Worm (Caenorhabditis elegans) whole organism, L1 larva: Measurements from ENCODE around the gene R10E4.9.

Source experiments
- C16A3.4 ChIP-seq: fragments of 150-350 bp; optimal IDR thresholded peaks from 2 replicates; lab custom pipeline; 2014; ENCODE audit warnings: missing biosample characterization, missing genetic modification characterization
- F16B12.6 ChIP-seq: fragments of 150-350 bp; optimal IDR thresholded peaks from 2 replicates; lab custom pipeline; 2014; ENCODE audit warnings: missing biosample characterization, missing genetic modification characterization
- aha-1 ChIP-seq: fragments of 150-350 bp; optimal IDR thresholded peaks from 2 replicates; lab custom pipeline; 2014; ENCODE audit warnings: missing biosample characterization, missing genetic modification characterization
- blmp-1 ChIP-seq: fragments of 150-350 bp; optimal IDR thresholded peaks from 2 replicates; lab custom pipeline; 2014; ENCODE audit warnings: missing biosample characterization, missing genetic modification characterization
- ceh-82 ChIP-seq, 3 experiments: fragments of 150-350 bp in 1 of 3; sonication (generic microtip) in 2 of 3; optimal IDR thresholded peaks; 2 replicates each; lab custom pipeline; 2014 to 2017; ENCODE audit warnings: missing biosample characterization in 3 of 3, missing genetic modification characterization in 3 of 3
- ceh-90 ChIP-seq: sonication (generic microtip); optimal IDR thresholded peaks from 2 replicates; lab custom pipeline; 2016; ENCODE audit warnings: missing genetic modification characterization, missing compliant biosample characterization
- ces-1 ChIP-seq: fragments of 150-350 bp; optimal IDR thresholded peaks from 2 replicates; lab custom pipeline; 2014; ENCODE audit warnings: missing biosample characterization, missing genetic modification reagents, missing genetic modification characterization
- dpl-1 ChIP-seq, 3 experiments: fragments of 150-350 bp in 2 of 3; sonication (generic microtip) in 1 of 3; optimal IDR thresholded peaks; 2 replicates each; lab custom pipeline; 2014 to 2017; ENCODE audit warnings: missing biosample characterization in 3 of 3, missing genetic modification characterization in 3 of 3, missing genetic modification reagents in 3 of 3
- dsc-1 ChIP-seq: sonication (generic microtip); optimal IDR thresholded peaks from 2 replicates; lab custom pipeline; 2016; ENCODE audit warnings: mild to moderate bottlenecking, missing genetic modification characterization, missing compliant biosample characterization
- efl-1 ChIP-seq, 4 experiments: fragments of 150-350 bp; optimal IDR thresholded peaks in 3 of 4; peaks in 1 of 4; 1 replicate in 1 of 4; 2 replicates in 3 of 4; lab custom pipeline; 2014; ENCODE audit warnings: missing biosample characterization in 2 of 4, missing genetic modification characterization in 2 of 4, missing genetic modification reagents in 2 of 4
- elt-3 ChIP-seq, 6 experiments: fragments of 150-350 bp in 1 of 6; sonication (generic microtip); optimal IDR thresholded peaks; 2 replicates each; lab custom pipeline; 2017 to 2018; ENCODE audit warnings: missing biosample characterization in 6 of 6, missing genetic modification characterization in 6 of 6, inconsistent platforms in 1 of 6
- ets-5 ChIP-seq: fragments of 200-800 bp; sonication (Bioruptor generic); IDR thresholded peaks from 2 replicates; pipeline ENCODE4 v1.3.6; 2022; ENCODE audit warnings: missing genetic modification characterization, missing compliant biosample characterization
- fkh-8 ChIP-seq: sonication (generic microtip); optimal IDR thresholded peaks from 2 replicates; lab custom pipeline; 2016; ENCODE audit warnings: mild to moderate bottlenecking, missing genetic modification characterization, missing compliant biosample characterization
- irx-1 ChIP-seq: sonication (generic microtip); optimal IDR thresholded peaks from 2 replicates; lab custom pipeline; 2016; ENCODE audit warnings: missing genetic modification characterization, missing compliant biosample characterization
- isw-1 ChIP-seq: fragments of 200-800 bp; sonication (Bioruptor generic); IDR thresholded peaks from 2 replicates; pipeline ENCODE4 v1.3.6; 2022; ENCODE audit warnings: missing genetic modification characterization, missing compliant biosample characterization
- jun-1 ChIP-seq: fragments of 150-350 bp; optimal IDR thresholded peaks from 2 replicates; lab custom pipeline; 2014; ENCODE audit warnings: missing biosample characterization, missing genetic modification reagents, missing genetic modification characterization
- lin-14 ChIP-seq: fragments of 200-800 bp; sonication (Bioruptor generic); optimal IDR thresholded peaks from 2 replicates; lab custom pipeline; 2018; ENCODE audit warnings: mild to moderate bottlenecking, missing genetic modification characterization, moderate library complexity, missing compliant biosample characterization
- lin-15B ChIP-seq: fragments of 150-350 bp; sonication (generic microtip); optimal IDR thresholded peaks from 3 replicates; lab custom pipeline; 2014; ENCODE audit warnings: missing biosample characterization, missing genetic modification characterization
- lin-35 ChIP-seq, 2 experiments: fragments of 150-350 bp; optimal IDR thresholded peaks; 2 replicates each; lab custom pipeline; 2014; ENCODE audit warnings: missing biosample characterization in 2 of 2, missing genetic modification characterization in 2 of 2, missing genetic modification reagents in 2 of 2
- lsy-2 ChIP-seq, 2 experiments: fragments of 150-350 bp; optimal IDR thresholded peaks; 2 replicates each; lab custom pipeline; 2014; ENCODE audit warnings: missing biosample characterization in 2 of 2, missing genetic modification characterization in 2 of 2
- mdl-1 ChIP-seq, 2 experiments: fragments of 150-350 bp; optimal IDR thresholded peaks; 2 replicates each; lab custom pipeline; 2014 to 2017; ENCODE audit warnings: missing biosample characterization in 2 of 2, missing genetic modification characterization in 2 of 2, inconsistent platforms in 1 of 2
- mef-2 ChIP-seq: fragments of 150-350 bp; optimal IDR thresholded peaks from 2 replicates; lab custom pipeline; 2014; ENCODE audit warnings: missing biosample characterization, missing genetic modification characterization
- mep-1 ChIP-seq: fragments of 150-350 bp; optimal IDR thresholded peaks from 2 replicates; lab custom pipeline; 2014; ENCODE audit warnings: missing biosample characterization, missing genetic modification characterization
- nhr-19 ChIP-seq: fragments of 200-800 bp; sonication (Bioruptor generic); conservative IDR thresholded peaks from 2 replicates; pipeline ENCODE4 v1.3.6; 2022; ENCODE audit warnings: missing genetic modification characterization, missing compliant biosample characterization
- nhr-20 ChIP-seq: sonication (generic microtip); optimal IDR thresholded peaks from 2 replicates; lab custom pipeline; 2016; ENCODE audit warnings: mild to moderate bottlenecking, missing genetic modification characterization, missing compliant biosample characterization
- nhr-237 ChIP-seq: fragments of 150-350 bp; optimal IDR thresholded peaks from 2 replicates; lab custom pipeline; 2014; ENCODE audit warnings: missing biosample characterization, missing genetic modification characterization
- nhr-28 ChIP-seq: fragments of 150-350 bp; optimal IDR thresholded peaks from 2 replicates; lab custom pipeline; 2014; ENCODE audit warnings: missing biosample characterization, missing genetic modification characterization
- nhr-47 ChIP-seq: sonication (generic microtip); optimal IDR thresholded peaks from 2 replicates; lab custom pipeline; 2016; ENCODE audit warnings: mild to moderate bottlenecking, missing genetic modification characterization, moderate library complexity, missing compliant biosample characterization
- nhr-71 ChIP-seq: sonication (generic microtip); optimal IDR thresholded peaks from 2 replicates; lab custom pipeline; 2016; ENCODE audit warnings: mild to moderate bottlenecking, missing genetic modification characterization, moderate library complexity, missing compliant biosample characterization
- nhr-84 ChIP-seq: sonication (generic microtip); optimal IDR thresholded peaks from 2 replicates; lab custom pipeline; 2017; ENCODE audit warnings: missing biosample characterization, missing genetic modification characterization
- nhr-85 ChIP-seq: sonication (generic microtip); peaks from one replicate; lab custom pipeline; 2016; ENCODE audit warnings: missing genetic modification characterization, inconsistent platforms, missing compliant biosample characterization
- nhr-90 ChIP-seq: sonication (generic microtip); optimal IDR thresholded peaks from 2 replicates; lab custom pipeline; 2016; ENCODE audit warnings: mild to moderate bottlenecking, missing genetic modification characterization, missing compliant biosample characterization; ENCODE audit not compliant: poor library complexity
- pag-3 ChIP-seq: sonication (generic microtip); optimal IDR thresholded peaks from 2 replicates; lab custom pipeline; 2017; ENCODE audit warnings: missing genetic modification characterization, mild to moderate bottlenecking, missing compliant biosample characterization, antibody characterized with exemption, borderline replicate concordance; ENCODE audit not compliant: insufficient read depth
- pqm-1 ChIP-seq: sonication (generic microtip); optimal IDR thresholded peaks from 3 replicates; lab custom pipeline; 2017; ENCODE audit warnings: missing biosample characterization, missing genetic modification characterization
- rnt-1 ChIP-seq: sonication (generic microtip); optimal IDR thresholded peaks from 2 replicates; lab custom pipeline; 2016; ENCODE audit warnings: mild to moderate bottlenecking, missing genetic modification characterization, moderate library complexity, missing compliant biosample characterization
- skn-1 ChIP-seq: fragments of 150-350 bp; optimal IDR thresholded peaks from 2 replicates; lab custom pipeline; 2014; ENCODE audit warnings: missing biosample characterization, missing genetic modification characterization
- snpc-4 ChIP-seq: fragments of 150-350 bp; optimal IDR thresholded peaks from 2 replicates; lab custom pipeline; 2014; ENCODE audit warnings: missing biosample characterization, missing genetic modification characterization
- snu-23 ChIP-seq: sonication (generic microtip); optimal IDR thresholded peaks from 2 replicates; lab custom pipeline; 2016; ENCODE audit warnings: missing genetic modification characterization, missing compliant biosample characterization
- swsn-7 ChIP-seq: sonication (generic microtip); optimal IDR thresholded peaks from 2 replicates; lab custom pipeline; 2016; ENCODE audit warnings: missing genetic modification characterization, missing compliant biosample characterization
- tbx-2 ChIP-seq: sonication (generic microtip); optimal IDR thresholded peaks from 2 replicates; lab custom pipeline; 2016; ENCODE audit warnings: missing genetic modification characterization, missing compliant biosample characterization
- unc-86 ChIP-seq: sonication (generic microtip); optimal IDR thresholded peaks from 2 replicates; lab custom pipeline; 2016; ENCODE audit warnings: missing genetic modification characterization, missing compliant biosample characterization
- xbp-1 ChIP-seq: sonication (generic microtip); optimal IDR thresholded peaks from 2 replicates; lab custom pipeline; 2016; ENCODE audit warnings: missing genetic modification characterization, missing compliant biosample characterization
- ztf-11 ChIP-seq, 2 experiments: sonication (generic microtip); optimal IDR thresholded peaks; 2 replicates each; lab custom pipeline; 2016 to 2017; ENCODE audit warnings: missing genetic modification characterization in 2 of 2, missing biosample characterization in 1 of 2, missing compliant biosample characterization in 1 of 2

Gene R10E4.9

ce11 chrIII:4335614-4336013 is 33.4 kb upstream of the R10E4.9 start:
- no peak for TF ChIP-seq nhr-28
- TF ChIP-seq dpl-1 (GFP tag; optimal IDR thresholded peaks at IDR 0.05; lab: Kevin White, UChicago), result peak in 1 of 3 experiments; percentile 8
- TF ChIP-seq lin-14, result peak; percentile 86
- peak in 1 of 2 experiments; percentile 25 for TF ChIP-seq ztf-11 (tag; optimal IDR thresholded peaks at IDR 0.05; lab: Kevin White, UChicago)
- TF ChIP-seq efl-1 (optimal IDR thresholded peaks at IDR 0.05; lab: Kevin White, UChicago), result peak in 1 of 2 experiments; percentile 48
- peak; percentile 19 to 24 for TF ChIP-seq efl-1 (GFP tag; optimal IDR thresholded peaks at IDR 0.05 in 1 of 2; lab: Kevin White, UChicago)
- peak; percentile 39; the same call in 1 of the 2 replicates for TF ChIP-seq isw-1 (GFP tag; lab: Robert Waterston, UW)
- peak; percentile 9 for TF ChIP-seq xbp-1 (tag; lab: Kevin White, UChicago)
- no peak for TF ChIP-seq F16B12.6 (tag; lab: Kevin White, UChicago)
- TF ChIP-seq lin-35 (GFP tag; optimal IDR thresholded peaks at IDR 0.05; lab: Kevin White, UChicago), result peak in 1 of 2 experiments; percentile 37
- no peak for TF ChIP-seq nhr-237
- no peak for TF ChIP-seq lin-15B (tag; lab: Kevin White, UChicago)
- TF ChIP-seq lsy-2 (tag; optimal IDR thresholded peaks at IDR 0.05; lab: Kevin White, UChicago), result peak in 1 of 2 experiments; percentile 46
- TF ChIP-seq blmp-1 (tag; lab: Kevin White, UChicago), result peak; percentile 7
- no peak for TF ChIP-seq nhr-19 (GFP tag; lab: Robert Waterston, UW)
- TF ChIP-seq nhr-47 (tag; lab: Kevin White, UChicago), result peak; percentile 40
- no peak for TF ChIP-seq nhr-84
- TF ChIP-seq swsn-7 (tag; lab: Kevin White, UChicago), result peak; percentile 31
- no peak for TF ChIP-seq mep-1
- TF ChIP-seq unc-86 (tag; lab: Kevin White, UChicago), result peak; percentile 40
- TF ChIP-seq nhr-71 (tag; lab: Kevin White, UChicago), result peak; percentile 34
- TF ChIP-seq aha-1 (tag; lab: Kevin White, UChicago), result no peak
- TF ChIP-seq ets-5, result no peak
- TF ChIP-seq nhr-90 (tag; lab: Kevin White, UChicago), result no peak
- no peak for TF ChIP-seq pag-3 (tag; lab: Kevin White, UChicago)
- TF ChIP-seq fkh-8 (tag; lab: Kevin White, UChicago), result peak; percentile 66
- TF ChIP-seq jun-1 (tag; lab: Kevin White, UChicago), result peak; percentile 41
- TF ChIP-seq snu-23 (GFP tag; lab: Kevin White, UChicago), result peak; percentile 25
- peak in 2 of 3 experiments; percentile 36 to 41 for TF ChIP-seq ceh-82 (tag; optimal IDR thresholded peaks at IDR 0.05; lab: Kevin White, UChicago)
- TF ChIP-seq, all 84 proteins: peak for 17

DNA sequence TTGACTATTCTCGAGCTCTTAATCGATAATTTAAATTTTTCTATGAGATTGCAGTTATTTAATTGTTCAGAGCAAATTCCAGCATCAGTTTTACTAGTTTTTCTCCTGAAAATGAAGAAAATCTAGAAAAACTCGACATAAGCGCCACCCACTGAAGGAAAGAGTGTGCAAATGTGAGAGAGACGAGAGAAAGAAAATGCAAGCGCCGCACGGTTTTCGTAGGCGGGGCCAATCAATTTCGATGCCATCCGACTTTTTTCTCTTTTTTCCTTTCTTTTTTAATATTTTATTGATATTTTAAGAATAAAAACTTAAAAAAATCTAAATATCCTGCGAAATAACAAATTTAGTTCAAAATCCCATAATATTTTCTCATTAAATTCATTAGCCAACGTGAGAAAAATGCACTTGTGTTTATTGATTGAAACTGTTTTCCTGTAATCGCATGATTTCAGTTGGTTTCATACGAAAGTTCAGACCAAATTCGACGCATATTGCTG is 30.4 kb upstream of the R10E4.9 start, which contains the start of gene cdk-12:
Gene cdk-12 (plus strand): TSS at position 450 of the 500 bp plus-strand sequence.
- TF ChIP-seq nhr-85 (tag; lab: Kevin White, UChicago) (peak; percentile 9), fkh-8 (tag; lab: Kevin White, UChicago) (no peak), lin-14 (peak; percentile 57), ces-1 (GFP tag; lab: Kevin White, UChicago) (no peak), mef-2 (tag; lab: Kevin White, UChicago) (no peak), snpc-4 (tag; lab: Kevin White, UChicago) (peak; percentile 20), nhr-28 (no peak), nhr-90 (tag; lab: Kevin White, UChicago) (peak; percentile 35), aha-1 (tag; lab: Kevin White, UChicago) (no peak), swsn-7 (tag; lab: Kevin White, UChicago) (peak; percentile 52), ceh-82 (tag; optimal IDR thresholded peaks at IDR 0.05; lab: Kevin White, UChicago) (peak in 1 of 3 experiments; percentile 56), ceh-90 (tag; lab: Kevin White, UChicago) (no peak), lsy-2 (tag; optimal IDR thresholded peaks at IDR 0.05; lab: Kevin White, UChicago) (peak; percentile 62 to 72), elt-3 (tag; optimal IDR thresholded peaks at IDR 0.05; lab: Kevin White, UChicago) (peak in 1 of 6 experiments; percentile 73), nhr-47 (tag; lab: Kevin White, UChicago) (peak; percentile 51), skn-1 (tag; lab: Kevin White, UChicago) (peak; percentile 66), nhr-71 (tag; lab: Kevin White, UChicago) (peak; percentile 66), mdl-1 (tag; optimal IDR thresholded peaks at IDR 0.05; lab: Kevin White, UChicago) (peak in 1 of 2 experiments; percentile 34), dsc-1 (tag; lab: Kevin White, UChicago) (peak; percentile 19), efl-1 (optimal IDR thresholded peaks at IDR 0.05; lab: Kevin White, UChicago) (peak; percentile 39 to 57), efl-1 (GFP tag; optimal IDR thresholded peaks at IDR 0.05 in 1 of 2; lab: Kevin White, UChicago) (peak; percentile 51 to 94), xbp-1 (tag; lab: Kevin White, UChicago) (peak; percentile 53), pag-3 (tag; lab: Kevin White, UChicago) (peak; percentile 69), rnt-1 (tag; lab: Kevin White, UChicago) (peak; percentile 70), tbx-2 (tag; lab: Kevin White, UChicago) (peak; percentile 28), irx-1 (peak; percentile 6), dpl-1 (GFP tag; optimal IDR thresholded peaks at IDR 0.05; lab: Kevin White, UChicago) (peak; percentile 34 to 62 (median 36)), pqm-1 (tag; lab: Kevin White, UChicago) (no peak), lin-35 (GFP tag; optimal IDR thresholded peaks at IDR 0.05; lab: Kevin White, UChicago) (peak; percentile 38 to 52), mep-1 (peak; percentile 63), blmp-1 (tag; lab: Kevin White, UChicago) (peak; percentile 53), nhr-19 (GFP tag; lab: Robert Waterston, UW) (peak; percentile 29), nhr-20 (peak; percentile 34), snu-23 (GFP tag; lab: Kevin White, UChicago) (peak; percentile 60), C16A3.4 (tag; lab: Kevin White, UChicago) (peak; percentile 35)
